Worm (Caenorhabditis elegans) whole organism, early embryonic: ENCODE results near the gene B0563.7.

ENCODE experiments used
- ama-1 ChIP-seq: fragments of 150-350 bp; optimal IDR thresholded peaks from 2 replicates; lab custom pipeline; 2014
- ceh-13 ChIP-seq: fragments of 200-800 bp; sonication (Bioruptor generic); optimal IDR thresholded peaks from 2 replicates; lab custom pipeline; 2018; ENCODE audit warnings: mild to moderate bottlenecking, missing genetic modification characterization, missing compliant biosample characterization
- ets-7 ChIP-seq: sonication (generic microtip); optimal IDR thresholded peaks from 2 replicates; lab custom pipeline; 2016; ENCODE audit warnings: missing genotype, missing genetic modification characterization, missing compliant biosample characterization
- flt-1 ChIP-seq: fragments of 200-800 bp; sonication (Bioruptor generic); IDR thresholded peaks from 2 replicates; pipeline ENCODE4 v1.3.6; 2022; ENCODE audit warnings: missing genetic modification characterization, missing compliant biosample characterization
- tbx-37 ChIP-seq: fragments of 200-800 bp; sonication (Bioruptor generic); conservative IDR thresholded peaks from 2 replicates; pipeline ENCODE4 v1.3.6; 2022; ENCODE audit warnings: missing genetic modification reagents, missing genetic modification characterization, missing compliant biosample characterization
- tra-4 ChIP-seq: sonication (generic microtip); optimal IDR thresholded peaks from 2 replicates; lab custom pipeline; 2017; ENCODE audit warnings: missing genetic modification characterization, missing compliant biosample characterization

ce11 chrX:9172278-9172677, 18.2 kb upstream of the B0563.7 start, which contains the start of gene B0563.18:
- TF ChIP-seq ceh-13: no peak
- no peak for TF ChIP-seq ama-1 (lab: Kevin White, UChicago)
- no peak for TF ChIP-seq tbx-37 (GFP tag; lab: Robert Waterston, UW)
- TF ChIP-seq tra-4 (tag; lab: Kevin White, UChicago): no peak
- no peak for TF ChIP-seq ets-7 (tag; lab: Kevin White, UChicago)
- no peak for TF ChIP-seq flt-1
